Worm (Caenorhabditis elegans) whole organism, L4 larva: ENCODE results near the gene ckr-2.

Experiments
- Y5F2A.4 ChIP-seq: fragments of 200-800 bp; sonication (Bioruptor generic); optimal IDR thresholded peaks from 2 replicates; lab custom pipeline; 2018; ENCODE audit warnings: mild to moderate bottlenecking, missing genetic modification characterization, missing compliant biosample characterization
- Y75B8A.6 ChIP-seq: fragments of 200-800 bp; sonication (Bioruptor generic); IDR thresholded peaks from 2 replicates; pipeline ENCODE4 v1.3.6; 2022; ENCODE audit warnings: missing genetic modification reagents, missing genetic modification characterization, missing compliant biosample characterization
- ZK546.5 ChIP-seq, 2 experiments: sonication (generic microtip); optimal IDR thresholded peaks; 2 replicates each; lab custom pipeline; 2017; ENCODE audit warnings: missing biosample characterization in 2 of 2, missing genetic modification characterization in 2 of 2
- ceh-28 ChIP-seq: fragments of 150-350 bp; optimal IDR thresholded peaks from 2 replicates; lab custom pipeline; 2014; ENCODE audit warnings: missing biosample characterization, missing genetic modification reagents, missing genetic modification characterization
- ceh-44 ChIP-seq: fragments of 200-800 bp; sonication (Bioruptor generic); IDR thresholded peaks from 2 replicates; pipeline ENCODE4 v1.3.6; 2022; ENCODE audit warnings: missing genetic modification reagents, missing genetic modification characterization, missing compliant biosample characterization
- ctbp-1 ChIP-seq: fragments of 200-800 bp; sonication (Bioruptor generic); IDR thresholded peaks from 2 replicates; pipeline ENCODE4 v1.3.6; 2022; ENCODE audit warnings: missing genetic modification reagents, missing genetic modification characterization, missing compliant biosample characterization
- dmd-8 ChIP-seq: fragments of 200-800 bp; sonication (Bioruptor generic); IDR thresholded peaks from 2 replicates; pipeline ENCODE4 v1.3.6; 2022; ENCODE audit warnings: missing genetic modification characterization, missing compliant biosample characterization
- fkh-10 ChIP-seq: fragments of 150-350 bp; optimal IDR thresholded peaks from 2 replicates; lab custom pipeline; 2014; ENCODE audit warnings: missing biosample characterization, missing genetic modification reagents, missing genetic modification characterization
- hmg-1.1 ChIP-seq: fragments of 200-800 bp; sonication (Bioruptor generic); IDR thresholded peaks from 2 replicates; pipeline ENCODE4 v1.3.6; 2022; ENCODE audit warnings: missing genetic modification reagents, missing genetic modification characterization, missing compliant biosample characterization
- jun-1 ChIP-seq: fragments of 150-350 bp; optimal IDR thresholded peaks from 2 replicates; lab custom pipeline; 2014; ENCODE audit warnings: missing biosample characterization, missing genetic modification reagents, missing genetic modification characterization
- lim-7 ChIP-seq: fragments of 200-800 bp; sonication (Bioruptor generic); IDR thresholded peaks from 2 replicates; pipeline ENCODE4 v1.3.6; 2022; ENCODE audit warnings: missing genetic modification characterization, missing compliant biosample characterization
- lin-1 ChIP-seq: fragments of 200-800 bp; sonication (Bioruptor generic); IDR thresholded peaks from 2 replicates; pipeline ENCODE4 v1.3.6; 2022; ENCODE audit warnings: missing genetic modification reagents, missing genetic modification characterization, missing compliant biosample characterization
- lin-29 ChIP-seq: fragments of 200-800 bp; sonication (Bioruptor generic); IDR thresholded peaks from 2 replicates; pipeline ENCODE4 v1.3.6; 2022; ENCODE audit warnings: missing genetic modification reagents, missing genetic modification characterization, missing compliant biosample characterization
- lin-38 ChIP-seq: fragments of 200-800 bp; sonication (Bioruptor generic); IDR thresholded peaks from 2 replicates; pipeline ENCODE4 v1.3.6; 2022; ENCODE audit warnings: missing genetic modification reagents, missing genetic modification characterization, missing compliant biosample characterization
- nhr-111 ChIP-seq: fragments of 200-800 bp; sonication (Bioruptor generic); optimal IDR thresholded peaks from 2 replicates; lab custom pipeline; 2018; ENCODE audit warnings: mild to moderate bottlenecking, missing genetic modification characterization, missing compliant biosample characterization
- nhr-237 ChIP-seq: sonication (generic microtip); optimal IDR thresholded peaks from 2 replicates; lab custom pipeline; 2017; ENCODE audit warnings: missing biosample characterization, missing genetic modification characterization
- nhr-76 ChIP-seq: fragments of 150-350 bp; optimal IDR thresholded peaks from 2 replicates; lab custom pipeline; 2014; ENCODE audit warnings: missing biosample characterization, missing genetic modification characterization
- pha-4 ChIP-seq, 2 experiments: fragments of 150-350 bp in 1 of 2; fragments of 200-800 bp in 1 of 2; sonication (Bioruptor generic) in 1 of 2; IDR thresholded peaks in 1 of 2; optimal IDR thresholded peaks in 1 of 2; 2 replicates each; pipeline versions ENCODE4 v1.3.6 to Lab custom; 2014 to 2022; ENCODE audit warnings: missing genetic modification characterization in 2 of 2, missing genetic modification reagents in 2 of 2, missing biosample characterization in 1 of 2, missing compliant biosample characterization in 1 of 2
- php-3 ChIP-seq: fragments of 200-800 bp; sonication (Bioruptor generic); IDR thresholded peaks from 2 replicates; pipeline ENCODE4 v1.3.6; 2022; ENCODE audit warnings: missing genetic modification reagents, missing genetic modification characterization, missing compliant biosample characterization
- pqm-1 ChIP-seq: sonication (generic microtip); optimal IDR thresholded peaks from 2 replicates; lab custom pipeline; 2017; ENCODE audit warnings: missing biosample characterization, missing genetic modification characterization
- saeg-2 ChIP-seq: fragments of 200-800 bp; sonication (Bioruptor generic); IDR thresholded peaks from 2 replicates; pipeline ENCODE4 v1.3.6; 2022; ENCODE audit warnings: missing genetic modification reagents, missing genetic modification characterization, missing compliant biosample characterization
- set-16 ChIP-seq: fragments of 200-800 bp; sonication (Bioruptor generic); IDR thresholded peaks from 2 replicates; pipeline ENCODE4 v1.3.6; 2022; ENCODE audit warnings: missing genetic modification reagents, missing genetic modification characterization, missing compliant biosample characterization
- tra-1 ChIP-seq: fragments of 200-800 bp; sonication (Bioruptor generic); IDR thresholded peaks from 2 replicates; pipeline ENCODE4 v1.3.6; 2022; ENCODE audit warnings: missing genetic modification reagents, missing genetic modification characterization, missing compliant biosample characterization
- unc-62 ChIP-seq, 3 experiments: fragments of 150-350 bp in 1 of 3; sonication (generic microtip); optimal IDR thresholded peaks in 2 of 3; peaks in 1 of 3; 1 replicate in 1 of 3; 2 replicates in 2 of 3; lab custom pipeline; 2014 to 2017; ENCODE audit warnings: missing biosample characterization in 3 of 3, missing genetic modification characterization in 3 of 3, missing genetic modification reagents in 3 of 3, missing genotype in 1 of 3
- zag-1 ChIP-seq: fragments of 150-350 bp; optimal IDR thresholded peaks from 2 replicates; lab custom pipeline; 2014; ENCODE audit warnings: missing biosample characterization, missing genetic modification characterization
- zip-11 ChIP-seq: fragments of 200-800 bp; sonication (Bioruptor generic); IDR thresholded peaks from 2 replicates; pipeline ENCODE4 v1.3.6; 2022; ENCODE audit warnings: missing genetic modification characterization, missing compliant biosample characterization
- zip-2 ChIP-seq: fragments of 150-350 bp; optimal IDR thresholded peaks from 2 replicates; lab custom pipeline; 2014; ENCODE audit warnings: missing biosample characterization, missing genetic modification characterization

Gene ckr-2

DNA sequence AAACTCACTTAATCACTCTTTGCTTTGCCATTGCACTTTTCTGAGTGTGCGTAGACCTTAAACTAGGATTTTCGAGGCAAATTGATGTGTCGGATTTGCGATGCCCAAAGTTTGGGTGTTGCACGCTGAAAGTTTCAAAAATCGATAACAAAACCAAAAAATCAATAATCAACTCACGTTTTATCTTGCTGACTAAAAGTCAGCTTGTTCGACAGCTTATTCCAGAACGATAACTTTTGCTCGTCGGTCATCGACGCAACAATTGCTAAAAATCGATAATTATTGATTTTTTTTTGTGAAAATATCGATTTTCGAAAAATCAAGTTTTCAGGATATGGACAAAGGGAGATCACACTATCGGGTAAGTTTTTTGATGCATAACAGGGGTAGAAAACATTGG lies 8.8 kb downstream of the ckr-2 start:
- TF ChIP-seq fkh-10 (GFP tag; lab: Kevin White, UChicago) (no peak), ceh-28 (tag; lab: Kevin White, UChicago) (peak; percentile 94)

DNA sequence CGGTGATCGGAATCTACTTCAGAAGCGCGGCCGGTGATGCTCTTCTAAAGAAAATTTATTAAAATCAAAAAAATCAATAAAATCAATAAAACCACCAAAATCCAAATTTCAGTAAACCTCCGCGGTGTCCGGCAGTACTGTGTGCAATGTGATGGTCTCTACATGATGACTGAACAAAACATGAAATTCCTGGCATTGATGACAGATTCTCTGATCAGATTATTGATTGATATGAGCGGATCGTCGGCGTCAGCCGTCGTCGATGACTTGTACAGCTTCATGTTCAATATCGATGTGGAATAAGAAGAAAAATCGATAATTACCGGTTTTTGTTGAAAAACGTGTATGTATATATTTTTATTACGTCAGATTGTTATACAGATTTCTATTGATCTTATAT lies 12.5 kb downstream of the ckr-2 start:
- TF ChIP-seq ZK546.5 (tag; optimal IDR thresholded peaks at IDR 0.05; lab: Kevin White, UChicago), result no peak
- TF ChIP-seq unc-62 (GFP tag; optimal IDR thresholded peaks at IDR 0.05 in 1 of 2; lab: Kevin White, UChicago), result peak in 1 of 2 experiments; percentile 62
- TF ChIP-seq unc-62 (tag; optimal IDR thresholded peaks at IDR 0.05; lab: Kevin White, UChicago), result no peak
- no peak for TF ChIP-seq Y5F2A.4 (GFP tag; lab: Kevin White, UChicago)
- peak; percentile 28 for TF ChIP-seq ceh-28 (tag; lab: Kevin White, UChicago)
- TF ChIP-seq php-3, result no peak

DNA sequence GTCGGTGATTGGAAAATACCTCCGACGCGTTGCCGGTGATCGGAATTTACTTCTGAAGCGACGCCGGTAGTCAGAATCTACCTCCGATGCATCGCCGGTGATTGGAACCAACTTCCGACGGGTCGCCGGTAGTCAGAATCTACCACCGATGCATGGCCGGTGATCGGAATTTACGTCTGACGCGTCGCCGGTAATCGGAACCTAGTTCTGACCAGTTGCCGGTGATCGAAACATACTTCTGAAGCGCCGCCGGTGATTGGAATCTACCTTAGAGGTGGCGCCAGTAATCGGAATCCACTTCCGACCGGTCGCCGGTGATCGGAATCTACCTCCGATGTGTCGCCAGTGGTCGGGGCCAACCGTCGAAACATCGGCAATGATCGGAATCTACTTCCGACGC lies 13.1 kb downstream of the ckr-2 start:
- no peak for TF ChIP-seq dmd-8 (GFP tag; lab: Robert Waterston, UW)
- TF ChIP-seq nhr-111 (GFP tag; lab: Kevin White, UChicago), result no peak
- TF ChIP-seq set-16, result peak; percentile 65
- TF ChIP-seq, all 104 proteins: peak for 1

DNA sequence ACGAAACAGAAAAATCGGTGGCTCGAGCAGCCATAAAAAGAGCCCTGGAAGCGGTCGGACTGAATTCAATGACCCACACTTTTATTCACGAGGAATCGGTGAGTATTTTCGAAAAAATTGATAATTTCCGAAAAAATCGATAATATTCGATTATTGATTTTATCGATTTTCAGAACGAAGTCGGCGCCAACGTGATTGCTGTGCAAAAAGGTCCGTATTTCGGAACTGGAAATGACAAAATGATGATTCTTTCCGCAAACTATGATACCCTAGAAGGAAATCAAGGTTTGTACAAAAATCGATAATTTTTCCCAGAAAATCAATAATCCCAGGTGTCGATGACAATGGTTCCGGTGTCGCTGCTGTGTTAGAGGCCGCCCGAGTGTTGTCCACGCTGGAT lies 14.5 kb downstream of the ckr-2 start:
- TF ChIP-seq ceh-28 (tag; lab: Kevin White, UChicago), result peak; percentile 89
- TF ChIP-seq lin-1 (GFP tag; lab: Robert Waterston, UW), result no peak
- no peak for TF ChIP-seq lin-29 (GFP tag; lab: Robert Waterston, UW)
- no peak for TF ChIP-seq pqm-1

DNA sequence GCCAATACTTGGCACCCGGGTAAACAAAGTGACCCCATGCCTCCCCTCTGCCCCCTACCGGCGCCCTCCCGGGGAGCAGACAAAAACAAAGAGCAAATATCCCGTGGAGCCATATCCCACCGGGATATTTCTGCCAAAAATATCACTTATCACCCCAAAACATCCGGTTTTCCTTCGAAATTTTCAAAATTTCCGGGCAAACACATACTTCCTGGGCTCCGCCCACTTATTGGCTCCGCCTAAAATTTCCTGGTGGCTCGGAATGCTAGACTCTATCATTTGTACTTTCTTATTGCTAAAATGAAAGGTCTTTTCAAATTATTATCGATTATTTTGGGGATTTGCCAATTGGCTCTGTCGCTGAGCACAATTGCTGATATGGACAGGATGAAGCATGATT lies 15.7 kb downstream of the ckr-2 start, which contains the start of gene Y39A3B.1:
TSS of gene Y39A3B.1 (plus strand) at position 301 of the 400 bp plus-strand sequence.
- no peak for TF ChIP-seq nhr-237 (tag; lab: Kevin White, UChicago)
- no peak for TF ChIP-seq ctbp-1 (GFP tag; lab: Robert Waterston, UW)
- TF ChIP-seq hmg-1.1 (GFP tag; lab: Robert Waterston, UW), result no peak

DNA sequence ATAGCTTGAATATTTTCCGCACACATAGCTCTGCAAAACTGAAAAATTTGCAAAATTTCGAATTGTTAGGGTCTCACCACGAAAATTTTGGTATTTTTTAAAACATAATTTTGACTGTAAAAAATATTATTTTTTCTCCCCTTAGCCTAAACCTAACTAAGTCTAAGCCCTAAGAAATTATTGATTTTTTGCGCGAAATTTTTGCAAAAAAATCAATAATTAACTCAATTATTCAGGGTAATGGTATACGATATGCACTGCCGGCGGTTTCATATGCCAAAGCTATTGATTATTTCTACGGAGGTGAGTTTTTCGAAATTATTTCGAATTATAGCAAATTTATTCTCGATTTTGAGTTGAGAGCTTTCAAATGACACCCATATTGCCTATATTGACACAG lies 20.2 kb downstream of the ckr-2 start:
- peak; percentile 72 for TF ChIP-seq ceh-28 (tag; lab: Kevin White, UChicago)
- TF ChIP-seq unc-62 (GFP tag; optimal IDR thresholded peaks at IDR 0.05 in 1 of 2; lab: Kevin White, UChicago), result peak in 1 of 2 experiments; percentile 30
- TF ChIP-seq unc-62 (tag; optimal IDR thresholded peaks at IDR 0.05; lab: Kevin White, UChicago), result no peak
- TF ChIP-seq saeg-2 (GFP tag; lab: Robert Waterston, UW), result no peak

DNA sequence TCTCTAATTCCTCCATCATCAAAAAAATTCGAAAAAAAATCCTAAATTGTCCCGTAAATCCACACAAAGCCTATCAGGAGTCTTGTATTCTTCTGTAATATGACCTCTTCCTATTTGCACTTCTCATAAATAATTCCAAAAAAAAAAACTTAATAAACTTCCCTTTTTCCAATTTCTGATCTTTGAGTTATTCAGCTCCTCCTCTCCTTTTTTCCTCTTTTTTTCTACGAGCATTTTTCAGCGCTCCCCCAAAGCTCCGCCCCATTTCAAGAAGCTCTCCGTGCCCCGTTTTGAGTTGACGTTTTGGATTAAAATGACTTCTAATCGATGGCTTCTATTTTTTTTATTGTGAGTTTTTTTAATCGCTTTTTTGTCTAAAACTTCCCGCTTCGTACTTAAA lies 23.8 kb downstream of the ckr-2 start, which contains the start of gene lgc-42:
TSS of gene lgc-42 (plus strand) at position 301 of the 400 bp plus-strand sequence.
- TF ChIP-seq lin-38 (GFP tag; lab: Robert Waterston, UW), result no peak
- no peak for TF ChIP-seq pha-4 (GFP tag; IDR thresholded peaks at IDR 0.05; lab: Robert Waterston, UW)
- no peak for TF ChIP-seq pha-4 (tag; optimal IDR thresholded peaks at IDR 0.05; lab: Kevin White, UChicago)
- TF ChIP-seq zag-1, result no peak
- TF ChIP-seq fkh-10 (GFP tag; lab: Kevin White, UChicago), result no peak
- no peak for TF ChIP-seq zip-11 (GFP tag; lab: Robert Waterston, UW)
- no peak for TF ChIP-seq Y75B8A.6 (GFP tag; lab: Robert Waterston, UW)
- no peak for TF ChIP-seq tra-1 (GFP tag; lab: Robert Waterston, UW)
- TF ChIP-seq zip-2 (tag; lab: Kevin White, UChicago), result no peak
- no peak for TF ChIP-seq lim-7 (GFP tag; lab: Robert Waterston, UW)
- TF ChIP-seq nhr-76, result no peak
- TF ChIP-seq ceh-44 (GFP tag; lab: Robert Waterston, UW), result no peak
- TF ChIP-seq jun-1 (tag; lab: Kevin White, UChicago), result no peak
